Worm (Caenorhabditis elegans) whole organism, young adult: ENCODE measurements around the gene tbx-32.
"Not testable (repeated sequence)": the region's sequence is repeated elsewhere in the genome, so short reads cannot be mapped to it uniquely, and the experiment has no call there.

Experiments
- B0261.1 ChIP-seq: sonication (generic microtip); optimal IDR thresholded peaks from 2 replicates; lab custom pipeline; 2016; ENCODE audit warnings: mild to moderate bottlenecking, missing genetic modification characterization, moderate library complexity, missing compliant biosample characterization
- D2030.7 ChIP-seq: fragments of 200-800 bp; sonication (Bioruptor generic); IDR thresholded peaks from 2 replicates; pipeline ENCODE4 v1.3.6; 2022; ENCODE audit warnings: missing genetic modification reagents, missing genetic modification characterization, missing compliant biosample characterization
- Y56A3A.18 ChIP-seq: fragments of 200-800 bp; sonication (Bioruptor generic); IDR thresholded peaks from 2 replicates; pipeline ENCODE4 v1.3.6; 2022; ENCODE audit warnings: missing genetic modification reagents, missing genetic modification characterization, missing compliant biosample characterization
- athp-1 ChIP-seq: sonication (generic microtip); optimal IDR thresholded peaks from 2 replicates; lab custom pipeline; 2017; ENCODE audit warnings: mild to moderate bottlenecking, missing genetic modification characterization, missing compliant biosample characterization
- ceh-91 ChIP-seq: fragments of 200-800 bp; sonication (Bioruptor generic); IDR thresholded peaks from 2 replicates; pipeline ENCODE4 v1.3.6; 2022; ENCODE audit warnings: missing genetic modification reagents, missing genetic modification characterization, missing compliant biosample characterization
- chd-7 ChIP-seq: sonication (generic microtip); optimal IDR thresholded peaks from 2 replicates; lab custom pipeline; 2016; ENCODE audit warnings: mild to moderate bottlenecking, missing genetic modification characterization, moderate library complexity, missing compliant biosample characterization
- die-1 ChIP-seq: sonication (generic microtip); optimal IDR thresholded peaks from 2 replicates; lab custom pipeline; 2016; ENCODE audit warnings: missing genotype, mild to moderate bottlenecking, missing genetic modification characterization, missing compliant biosample characterization
- dox-1 ChIP-seq: fragments of 200-800 bp; sonication (Bioruptor generic); IDR thresholded peaks from 2 replicates; pipeline ENCODE4 v1.3.6; 2022; ENCODE audit warnings: missing genetic modification reagents, missing genetic modification characterization, missing compliant biosample characterization
- egl-18 ChIP-seq: fragments of 200-800 bp; sonication (Bioruptor generic); IDR thresholded peaks from 2 replicates; pipeline ENCODE4 v1.3.6; 2022; ENCODE audit warnings: missing genetic modification reagents, missing genetic modification characterization, missing compliant biosample characterization
- egl-44 ChIP-seq: fragments of 200-800 bp; sonication (Bioruptor generic); IDR thresholded peaks from 2 replicates; pipeline ENCODE4 v1.3.6; 2022; ENCODE audit warnings: missing genetic modification reagents, missing genetic modification characterization, missing compliant biosample characterization
- ets-4 ChIP-seq: fragments of 200-800 bp; sonication (Bioruptor generic); optimal IDR thresholded peaks from 2 replicates; lab custom pipeline; 2018; ENCODE audit warnings: mild to moderate bottlenecking, missing genetic modification characterization, missing compliant biosample characterization
- him-1 ChIP-seq: sonication (generic microtip); optimal IDR thresholded peaks from 2 replicates; lab custom pipeline; 2016; ENCODE audit warnings: missing genotype, missing genetic modification reagents, missing genetic modification characterization, missing compliant biosample characterization
- hsf-1 ChIP-seq: fragments of 200-800 bp; sonication (Bioruptor generic); IDR thresholded peaks from 2 replicates; pipeline ENCODE4 v1.3.6; 2022; ENCODE audit warnings: missing genetic modification reagents, missing genetic modification characterization, missing compliant biosample characterization
- let-526 ChIP-seq: fragments of 200-800 bp; sonication (Bioruptor generic); IDR thresholded peaks from 2 replicates; pipeline ENCODE4 v1.3.6; 2022; ENCODE audit warnings: missing genetic modification reagents, missing genetic modification characterization, missing compliant biosample characterization
- lin-26 ChIP-seq: fragments of 200-800 bp; sonication (Bioruptor generic); IDR thresholded peaks from 2 replicates; pipeline ENCODE4 v1.3.6; 2022; ENCODE audit warnings: missing genetic modification reagents, missing genetic modification characterization, missing compliant biosample characterization
- lir-1 ChIP-seq: fragments of 200-800 bp; sonication (Bioruptor generic); conservative IDR thresholded peaks from 2 replicates; pipeline ENCODE4 v1.3.6; 2022; ENCODE audit warnings: missing genetic modification reagents, missing genetic modification characterization, missing compliant biosample characterization
- madf-10 ChIP-seq: sonication (generic microtip); optimal IDR thresholded peaks from 2 replicates; lab custom pipeline; 2016; ENCODE audit warnings: mild to moderate bottlenecking, missing genetic modification characterization, missing compliant biosample characterization
- madf-3 ChIP-seq: fragments of 200-800 bp; sonication (Bioruptor generic); IDR thresholded peaks from 2 replicates; pipeline ENCODE4 v1.3.6; 2022; ENCODE audit warnings: missing genetic modification reagents, missing genetic modification characterization, missing compliant biosample characterization
- madf-8 ChIP-seq: fragments of 200-800 bp; sonication (Bioruptor generic); conservative IDR thresholded peaks from 2 replicates; pipeline ENCODE4 v1.3.6; 2022; ENCODE audit warnings: missing genetic modification reagents, missing genetic modification characterization, missing compliant biosample characterization
- mes-4 ChIP-seq: sonication (generic microtip); optimal IDR thresholded peaks from 2 replicates; lab custom pipeline; 2016; ENCODE audit warnings: missing genotype, missing genetic modification characterization, missing compliant biosample characterization
- nfyb-1 ChIP-seq: fragments of 200-800 bp; sonication (Bioruptor generic); IDR thresholded peaks from 2 replicates; pipeline ENCODE4 v1.3.6; 2022; ENCODE audit warnings: missing genetic modification reagents, missing genetic modification characterization, missing compliant biosample characterization
- rcor-1 ChIP-seq: fragments of 200-800 bp; sonication (Bioruptor generic); IDR thresholded peaks from 2 replicates; pipeline ENCODE4 v1.3.6; 2022; ENCODE audit warnings: missing genetic modification reagents, missing genetic modification characterization, missing compliant biosample characterization
- rec-8 ChIP-seq, 2 experiments: sonication (generic microtip); optimal IDR thresholded peaks; 2 replicates each; lab custom pipeline; 2016; ENCODE audit warnings: mild to moderate bottlenecking in 2 of 2, missing genetic modification characterization in 2 of 2, missing genetic modification reagents in 2 of 2, missing genotype in 2 of 2, missing biosample characterization in 1 of 2, missing compliant biosample characterization in 1 of 2, moderate library complexity in 1 of 2
- rpc-1 ChIP-seq, 2 experiments: fragments of 150-350 bp in 1 of 2; sonication (generic microtip) in 1 of 2; optimal IDR thresholded peaks; 2 replicates each; lab custom pipeline; 2014 to 2018; ENCODE audit warnings: missing biosample characterization in 1 of 2, missing genetic modification characterization in 1 of 2, missing genetic modification reagents in 1 of 2, missing genotype in 1 of 2
- snpc-1.1 ChIP-seq: sonication (generic microtip); optimal IDR thresholded peaks from 2 replicates; lab custom pipeline; 2017; ENCODE audit warnings: missing genetic modification characterization, mild to moderate bottlenecking, missing compliant biosample characterization, antibody characterized with exemption, moderate library complexity, missing genotype, missing genetic modification reagents; ENCODE audit not compliant: insufficient read depth
- snpc-1.3 ChIP-seq: sonication (generic microtip); optimal IDR thresholded peaks from 2 replicates; lab custom pipeline; 2017; ENCODE audit warnings: missing genetic modification characterization, mild to moderate bottlenecking, missing compliant biosample characterization, antibody characterized with exemption, moderate library complexity, missing genotype, missing genetic modification reagents; ENCODE audit not compliant: insufficient read depth
- snpc-3.4 ChIP-seq: sonication (generic microtip); optimal IDR thresholded peaks from 2 replicates; lab custom pipeline; 2017; ENCODE audit warnings: missing genetic modification characterization, mild to moderate bottlenecking, missing compliant biosample characterization, antibody characterized with exemption, moderate library complexity, missing genotype, missing genetic modification reagents
- snpc-4 ChIP-seq, 5 experiments: fragments of 150-350 bp in 1 of 5; sonication (generic microtip) in 4 of 5; optimal IDR thresholded peaks; 2 replicates each; lab custom pipeline; 2014 to 2018; ENCODE audit warnings: missing genetic modification characterization in 5 of 5, missing biosample characterization in 3 of 5, antibody characterized with exemption in 2 of 5, mild to moderate bottlenecking in 2 of 5, missing compliant biosample characterization in 2 of 5, missing genotype in 2 of 5, moderate library complexity in 2 of 5, missing genetic modification reagents in 1 of 5
- somi-1 ChIP-seq: fragments of 200-800 bp; sonication (Bioruptor generic); optimal IDR thresholded peaks from 2 replicates; lab custom pipeline; 2018; ENCODE audit warnings: mild to moderate bottlenecking, missing genetic modification characterization, missing compliant biosample characterization
- tbp1 ChIP-seq: fragments of 200-800 bp; sonication (Bioruptor generic); optimal IDR thresholded peaks from 2 replicates; lab custom pipeline; 2018; ENCODE audit warnings: mild to moderate bottlenecking, missing genetic modification characterization, missing compliant biosample characterization
- zfh-2 ChIP-seq: fragments of 200-800 bp; sonication (Bioruptor generic); conservative IDR thresholded peaks from 2 replicates; pipeline ENCODE4 v1.3.6; 2022; ENCODE audit warnings: missing genetic modification reagents, missing genetic modification characterization, missing compliant biosample characterization
- ztf-18 ChIP-seq: sonication (generic microtip); optimal IDR thresholded peaks from 2 replicates; lab custom pipeline; 2016; ENCODE audit warnings: missing genotype, mild to moderate bottlenecking, missing genetic modification characterization, missing compliant biosample characterization
- ztf-25 ChIP-seq: fragments of 200-800 bp; sonication (Bioruptor generic); IDR thresholded peaks from 2 replicates; pipeline ENCODE4 v1.3.6; 2022; ENCODE audit warnings: missing genetic modification reagents, missing genetic modification characterization, missing compliant biosample characterization

Gene tbx-32

DNA sequence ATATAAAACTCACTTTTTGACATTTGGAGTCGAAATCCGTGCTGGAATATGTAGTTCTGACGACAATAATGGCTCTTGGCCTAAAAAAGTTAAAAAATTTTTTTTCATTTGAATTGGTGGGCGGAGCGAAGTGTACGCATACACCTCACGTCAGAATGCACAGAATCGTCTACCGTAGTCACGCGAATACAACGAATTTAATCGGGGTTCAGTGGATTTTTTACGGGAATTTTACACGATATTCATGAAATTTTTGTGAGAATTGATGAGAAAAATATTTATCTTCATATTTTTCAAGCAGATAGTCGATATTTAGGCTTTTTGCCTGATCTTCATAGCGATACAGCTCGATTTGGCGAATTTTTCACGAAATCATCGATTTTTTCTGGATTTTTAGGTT is 13.4 kb downstream of the tbx-32 start, which contains the start of gene R09H3.3:
R09H3.3 (minus strand) TSS at position 101 of the 400 bp plus-strand sequence.
- TF ChIP-seq lir-1 (GFP tag; lab: Robert Waterston, UW): no peak
- no peak for TF ChIP-seq hsf-1 (GFP tag; lab: Robert Waterston, UW)
- no peak for TF ChIP-seq snpc-1.1 (tag; lab: Kevin White, UChicago)
- TF ChIP-seq athp-1 (tag; lab: Kevin White, UChicago): no peak
- TF ChIP-seq madf-3: no peak
- TF ChIP-seq nfyb-1: no peak
- no peak for TF ChIP-seq Y56A3A.18
- TF ChIP-seq chd-7 (tag; lab: Kevin White, UChicago): no peak

DNA sequence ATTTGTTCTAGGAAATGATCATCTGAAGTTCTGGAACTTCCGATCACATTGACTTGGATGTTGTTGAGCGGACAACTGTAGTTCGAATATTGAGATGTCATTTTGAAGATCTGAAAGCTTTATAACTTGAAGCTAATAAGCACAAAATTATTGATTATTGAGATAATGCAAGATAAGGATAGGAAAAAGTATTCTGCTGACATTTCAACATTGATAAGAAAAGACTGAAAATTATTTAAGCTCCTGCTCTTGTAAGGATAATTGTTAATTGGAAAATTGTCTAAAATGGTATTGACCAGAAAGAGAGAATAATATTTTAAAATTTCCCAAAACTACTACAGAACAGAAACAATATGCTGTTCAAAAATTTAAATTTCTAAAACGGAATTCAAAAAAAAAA is 18.7 kb downstream of the tbx-32 start, which contains the start of gene tbx-31:
tbx-31 (minus strand) TSS at position 101 of the 400 bp plus-strand sequence.
- no peak for TF ChIP-seq rpc-1 (optimal IDR thresholded peaks at IDR 0.05; lab: Kevin White, UChicago)
- TF ChIP-seq rpc-1 (tag; optimal IDR thresholded peaks at IDR 0.05; lab: Kevin White, UChicago): no peak
- no peak for TF ChIP-seq mes-4 (tag; lab: Kevin White, UChicago)
- TF ChIP-seq zfh-2: no peak
- TF ChIP-seq ets-4 (GFP tag; lab: Kevin White, UChicago): no peak
- no peak for TF ChIP-seq rcor-1
- TF ChIP-seq madf-10: no peak
- no peak for TF ChIP-seq rec-8 (tag; optimal IDR thresholded peaks at IDR 0.05; lab: Kevin White, UChicago)
- TF ChIP-seq ztf-25: no peak
- TF ChIP-seq let-526 (GFP tag; lab: Robert Waterston, UW): no peak
- no peak for TF ChIP-seq madf-8
- no peak for TF ChIP-seq somi-1 (GFP tag; lab: Kevin White, UChicago)

DNA sequence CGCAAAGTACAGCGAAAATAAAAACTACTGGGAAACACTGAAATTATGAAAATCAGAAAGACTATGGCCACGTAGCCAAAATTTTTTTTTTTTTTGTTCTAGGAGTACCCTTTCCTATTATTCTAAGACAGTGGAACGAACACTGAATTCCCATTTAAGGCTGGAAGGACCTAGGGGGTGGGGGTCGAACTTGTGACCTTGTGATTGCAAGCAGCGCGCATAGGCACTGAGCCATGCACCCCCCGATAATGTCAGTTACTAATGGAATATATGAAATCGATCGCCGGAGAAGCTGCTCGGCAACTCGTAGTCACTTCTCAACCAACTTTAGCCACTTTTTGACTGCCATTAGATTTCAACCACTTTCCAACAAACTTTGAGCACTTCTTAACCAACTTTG is 19.8 kb downstream of the tbx-32 start:
- peak; percentile 67; the same call in 1 of the 2 replicates for TF ChIP-seq lin-26 (GFP tag; lab: Robert Waterston, UW)
- peak; percentile 53 for TF ChIP-seq dox-1
- peak; percentile 58; the same call in 1 of the 2 replicates for TF ChIP-seq egl-44 (GFP tag; lab: Robert Waterston, UW)
- peak; percentile 51 for TF ChIP-seq rpc-1 (optimal IDR thresholded peaks at IDR 0.05; lab: Kevin White, UChicago)
- peak; percentile 80 for TF ChIP-seq rpc-1 (tag; optimal IDR thresholded peaks at IDR 0.05; lab: Kevin White, UChicago)
- TF ChIP-seq ceh-91: 0 out of 2 replicates have a peak, but pooled peaks have one; percentile 22
- TF ChIP-seq ztf-18: peak; percentile 8
- peak; percentile 45 for TF ChIP-seq die-1
- TF ChIP-seq snpc-4 (GFP tag; optimal IDR thresholded peaks at IDR 0.05; lab: Kevin White, UChicago): peak; percentile 15
- not testable (repeated sequence) for TF ChIP-seq snpc-4 (tag; optimal IDR thresholded peaks at IDR 0.05; lab: Kevin White, UChicago)
- TF ChIP-seq D2030.7 (GFP tag; lab: Robert Waterston, UW): peak; percentile 76
- TF ChIP-seq snpc-3.4 (tag; lab: Kevin White, UChicago): peak; percentile 26
- 0 out of 2 replicates have a peak, but pooled peaks have one; percentile 49 for TF ChIP-seq ztf-25
- peak; percentile 56 for TF ChIP-seq B0261.1 (tag; lab: Kevin White, UChicago)
- peak; percentile 77 for TF ChIP-seq tbp1 (GFP tag; lab: Kevin White, UChicago)
- peak; percentile 70 for TF ChIP-seq him-1 (tag; lab: Kevin White, UChicago)
- TF ChIP-seq egl-18: 0 out of 2 replicates have a peak, but pooled peaks have one; percentile 49
- peak; percentile 11 for TF ChIP-seq snpc-1.3 (tag; lab: Kevin White, UChicago)
- TF ChIP-seq, all 124 proteins: peak for 16; not testable (repeated sequence) for 108
